Fruit fly (Drosophila melanogaster) whole organism, adult: ENCODE measurements around the gene CG46458.

Experiments used
- CG33017 ChIP-seq: fragments of 200-800 bp; sonication (Bioruptor generic); optimal IDR thresholded peaks from 2 replicates; lab custom pipeline; 2018; ENCODE audit warnings: missing biosample characterization, mild to moderate bottlenecking, missing genetic modification characterization, moderate library complexity
- CG5204 ChIP-seq: fragments of 200-800 bp; sonication (Bioruptor generic); optimal IDR thresholded peaks from 2 replicates; lab custom pipeline; 2016; ENCODE audit warnings: missing biosample characterization, missing genetic modification characterization
- CG7045 ChIP-seq: fragments of 200-800 bp; sonication (Bioruptor generic); optimal IDR thresholded peaks from 2 replicates; lab custom pipeline; 2017; ENCODE audit warnings: missing biosample characterization, mild to moderate bottlenecking, missing genetic modification characterization
- CG7101 ChIP-seq: fragments of 200-800 bp; sonication (Bioruptor generic); optimal IDR thresholded peaks from 2 replicates; lab custom pipeline; 2018; ENCODE audit warnings: missing biosample characterization, mild to moderate bottlenecking, missing genetic modification characterization, moderate library complexity
- Crg-1 ChIP-seq: fragments of 200-800 bp; sonication (Bioruptor generic); optimal IDR thresholded peaks from 2 replicates; lab custom pipeline; 2016; ENCODE audit warnings: missing biosample characterization, missing genetic modification characterization
- Mnt ChIP-seq: fragments of 200-800 bp; sonication (Bioruptor generic); optimal IDR thresholded peaks from 2 replicates; lab custom pipeline; 2016; ENCODE audit warnings: missing biosample characterization, mild to moderate bottlenecking, missing genetic modification characterization
- bab1 ChIP-seq: fragments of 200-800 bp; sonication (Bioruptor generic); optimal IDR thresholded peaks from 3 replicates; lab custom pipeline; 2019; ENCODE audit warnings: missing biosample characterization, mild to moderate bottlenecking, missing genetic modification characterization, moderate library complexity
- cnc ChIP-seq, 2 experiments: fragments of >200 bp; optimal IDR thresholded peaks; 2 replicates each; lab custom pipeline; 2017
- kay ChIP-seq: fragments of 200-800 bp; sonication (Bioruptor generic); peaks from one replicate; lab custom pipeline; 2016; ENCODE audit warnings: missing biosample characterization, missing genetic modification characterization, borderline replicate concordance
- ovo ChIP-seq: fragments of 200-800 bp; sonication (Bioruptor generic); optimal IDR thresholded peaks from 2 replicates; lab custom pipeline; 2016; ENCODE audit warnings: missing biosample characterization, missing genetic modification characterization
- toe ChIP-seq: fragments of 200-800 bp; sonication (Bioruptor generic); optimal IDR thresholded peaks from 2 replicates; lab custom pipeline; 2016; ENCODE audit warnings: missing biosample characterization, missing genetic modification characterization

DNA sequence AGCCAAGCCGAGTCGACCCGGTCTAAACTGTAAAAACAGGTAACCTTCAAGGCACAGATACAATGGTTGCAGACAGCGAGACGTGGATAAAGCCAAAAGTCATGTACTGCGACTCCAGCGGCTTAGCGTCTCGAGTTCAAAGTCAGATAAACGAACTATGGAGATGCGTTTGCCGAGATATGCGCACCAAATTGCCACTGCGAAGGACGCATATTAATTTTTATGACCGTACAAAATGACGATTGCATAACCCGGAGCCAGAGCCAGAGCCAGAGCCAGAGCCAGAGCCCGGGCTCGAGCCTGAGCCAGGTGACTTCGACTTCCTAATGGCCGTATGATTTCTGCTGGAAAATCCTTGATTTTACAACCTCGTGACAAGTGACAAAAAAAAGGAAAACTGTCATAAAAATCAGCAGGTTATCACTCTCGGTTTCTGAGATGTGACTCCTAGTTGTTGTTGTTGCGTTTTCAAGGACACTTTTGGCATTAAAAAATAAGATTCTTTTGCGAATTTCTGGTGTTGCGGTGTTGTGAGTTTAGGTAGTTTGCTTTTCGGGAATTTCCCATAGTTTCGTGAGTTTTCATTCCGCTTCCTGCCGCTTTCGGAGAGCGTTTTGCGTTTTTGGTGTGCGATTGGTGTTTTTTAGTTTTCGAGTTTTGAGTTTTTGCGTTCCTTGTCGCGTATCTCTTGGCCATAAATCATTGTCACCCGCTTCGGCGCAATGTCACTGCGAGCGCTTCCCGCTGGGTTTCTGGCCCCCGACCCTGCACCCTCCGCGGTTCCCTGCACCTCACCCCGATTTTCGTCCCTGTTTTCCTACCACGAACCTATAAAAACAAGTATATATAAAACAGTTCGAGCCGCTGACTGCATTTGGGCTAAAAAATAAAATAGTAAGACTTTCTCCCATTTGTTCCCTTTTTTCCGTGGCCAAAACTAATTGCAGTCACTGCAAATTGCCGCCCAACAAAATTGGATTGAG is 36.7 kb upstream of the CG46458 start:
- TF ChIP-seq Crg-1 (GFP tag; lab: Kevin White, UChicago) (no peak), CG7101 (tag; lab: Kevin White, UChicago) (no peak), CG33017 (tag; lab: Kevin White, UChicago) (no peak), cnc (optimal IDR thresholded peaks at IDR 0.05; lab: Kevin White, UChicago) (no peak), kay (GFP tag; lab: Kevin White, UChicago) (no peak), Mnt (GFP tag; lab: Kevin White, UChicago) (no peak), bab1 (GFP tag; lab: Kevin White, UChicago) (no peak), CG7045 (GFP tag; lab: Kevin White, UChicago) (no peak), toe (GFP tag; lab: Kevin White, UChicago) (no peak), CG5204 (no peak), ovo (no peak)
